Worm (Caenorhabditis elegans) whole organism, mixed stage, embryonic: Measurements from ENCODE around the gene Y102A5C.36.
"Not testable (repeated sequence)": the region's sequence is repeated elsewhere in the genome, so short reads cannot be mapped to it uniquely, and the experiment has no call there.

Experiments used
- M03D4.4 ChIP-seq: sonication (generic microtip); optimal IDR thresholded peaks from 2 replicates; lab custom pipeline; 2017; ENCODE audit warnings: mild to moderate bottlenecking, missing genetic modification characterization, missing compliant biosample characterization
- bed-3 ChIP-seq: fragments of 200-800 bp; sonication (Bioruptor generic); optimal IDR thresholded peaks from 3 replicates; lab custom pipeline; 2018; ENCODE audit warnings: mild to moderate bottlenecking, missing genetic modification characterization, moderate library complexity, missing compliant biosample characterization
- blmp-1 ChIP-seq: fragments of 150-350 bp; optimal IDR thresholded peaks from 2 replicates; lab custom pipeline; 2014; ENCODE audit warnings: missing biosample characterization, missing genetic modification characterization
- ceh-39 ChIP-seq: fragments of 150-350 bp; optimal IDR thresholded peaks from 2 replicates; lab custom pipeline; 2014; ENCODE audit warnings: missing biosample characterization, missing genetic modification characterization
- ceh-43 ChIP-seq: fragments of 200-800 bp; sonication (Bioruptor generic); optimal IDR thresholded peaks from 2 replicates; lab custom pipeline; 2018; ENCODE audit warnings: mild to moderate bottlenecking, missing genetic modification characterization, moderate library complexity, missing compliant biosample characterization
- ceh-83 ChIP-seq: fragments of 200-800 bp; sonication (Bioruptor generic); optimal IDR thresholded peaks from 2 replicates; lab custom pipeline; 2018; ENCODE audit warnings: mild to moderate bottlenecking, missing genetic modification characterization, missing compliant biosample characterization
- cnd-1 ChIP-seq: fragments of 200-800 bp; sonication (Bioruptor generic); optimal IDR thresholded peaks from 2 replicates; lab custom pipeline; 2018; ENCODE audit warnings: mild to moderate bottlenecking, missing genetic modification characterization, missing compliant biosample characterization
- drap-1 ChIP-seq: fragments of 200-800 bp; sonication (Bioruptor generic); optimal IDR thresholded peaks from 3 replicates; lab custom pipeline; 2018; ENCODE audit warnings: mild to moderate bottlenecking, missing genetic modification characterization, missing compliant biosample characterization
- elt-1 ChIP-seq: sonication (generic microtip); optimal IDR thresholded peaks from 2 replicates; lab custom pipeline; 2017; ENCODE audit warnings: missing genetic modification characterization, mild to moderate bottlenecking, missing compliant biosample characterization, antibody characterized with exemption, moderate library complexity, borderline replicate concordance; ENCODE audit not compliant: insufficient read depth
- elt-3 ChIP-seq: fragments of 150-350 bp; optimal IDR thresholded peaks from 2 replicates; lab custom pipeline; 2014; ENCODE audit warnings: missing biosample characterization, missing genetic modification characterization
- flh-1 ChIP-seq: fragments of 200-800 bp; sonication (Bioruptor generic); optimal IDR thresholded peaks from 2 replicates; lab custom pipeline; 2018; ENCODE audit warnings: mild to moderate bottlenecking, missing genetic modification characterization, moderate library complexity, missing compliant biosample characterization
- ham-2 ChIP-seq: fragments of 200-800 bp; sonication (Bioruptor generic); optimal IDR thresholded peaks from 2 replicates; lab custom pipeline; 2018; ENCODE audit warnings: mild to moderate bottlenecking, missing genetic modification characterization, missing compliant biosample characterization
- lin-13 ChIP-seq: fragments of 150-350 bp; optimal IDR thresholded peaks from 2 replicates; lab custom pipeline; 2014; ENCODE audit warnings: missing biosample characterization, missing genetic modification characterization
- lin-32 ChIP-seq: fragments of 200-800 bp; sonication (Bioruptor generic); optimal IDR thresholded peaks from 2 replicates; lab custom pipeline; 2018; ENCODE audit warnings: mild to moderate bottlenecking, missing genetic modification characterization, missing compliant biosample characterization
- lsy-2 ChIP-seq: fragments of 150-350 bp; optimal IDR thresholded peaks from 2 replicates; lab custom pipeline; 2014; ENCODE audit warnings: missing biosample characterization, missing genetic modification characterization
- mab-5 ChIP-seq: fragments of 150-350 bp; optimal IDR thresholded peaks from 2 replicates; lab custom pipeline; 2014; ENCODE audit warnings: missing biosample characterization, missing genetic modification characterization
- mep-1 ChIP-seq: fragments of 150-350 bp; optimal IDR thresholded peaks from 2 replicates; lab custom pipeline; 2017; ENCODE audit warnings: missing biosample characterization, missing genetic modification reagents, missing genetic modification characterization, inconsistent platforms
- mls-2 ChIP-seq: sonication (generic microtip); optimal IDR thresholded peaks from 2 replicates; lab custom pipeline; 2016; ENCODE audit warnings: mild to moderate bottlenecking, missing genetic modification characterization, moderate library complexity, missing compliant biosample characterization
- nhr-12 ChIP-seq: fragments of 150-350 bp; optimal IDR thresholded peaks from 2 replicates; lab custom pipeline; 2014; ENCODE audit warnings: missing biosample characterization, missing genetic modification characterization
- nhr-2 ChIP-seq: fragments of 150-350 bp; optimal IDR thresholded peaks from 2 replicates; lab custom pipeline; 2014; ENCODE audit warnings: missing biosample characterization, missing genetic modification characterization
- nhr-237 ChIP-seq: fragments of 150-350 bp; optimal IDR thresholded peaks from 2 replicates; lab custom pipeline; 2014; ENCODE audit warnings: missing biosample characterization, missing genetic modification characterization
- nhr-28 ChIP-seq: fragments of 150-350 bp; optimal IDR thresholded peaks from 2 replicates; lab custom pipeline; 2014; ENCODE audit warnings: missing biosample characterization, missing genetic modification characterization
- nhr-76 ChIP-seq: sonication (generic microtip); optimal IDR thresholded peaks from 2 replicates; lab custom pipeline; 2017; ENCODE audit warnings: missing biosample characterization, missing genetic modification characterization
- pha-4 ChIP-seq: fragments of 150-350 bp; optimal IDR thresholded peaks from 2 replicates; lab custom pipeline; 2018; ENCODE audit warnings: missing biosample characterization, missing genetic modification reagents, missing genetic modification characterization
- sem-2 ChIP-seq: fragments of 200-800 bp; sonication (Bioruptor generic); optimal IDR thresholded peaks from 2 replicates; lab custom pipeline; 2018; ENCODE audit warnings: mild to moderate bottlenecking, missing genetic modification characterization, missing compliant biosample characterization
- snpc-4 ChIP-seq: fragments of 150-350 bp; optimal IDR thresholded peaks from 2 replicates; lab custom pipeline; 2014; ENCODE audit warnings: missing biosample characterization, missing genetic modification characterization
- sptf-1 ChIP-seq: sonication (generic microtip); optimal IDR thresholded peaks from 2 replicates; lab custom pipeline; 2017; ENCODE audit warnings: mild to moderate bottlenecking, missing genetic modification characterization, moderate library complexity, missing compliant biosample characterization
- tbx-8 ChIP-seq: fragments of 200-800 bp; sonication (Bioruptor generic); optimal IDR thresholded peaks from 2 replicates; lab custom pipeline; 2018; ENCODE audit warnings: mild to moderate bottlenecking, missing genetic modification characterization, moderate library complexity, missing compliant biosample characterization
- unc-120 ChIP-seq: sonication (generic microtip); optimal IDR thresholded peaks from 2 replicates; lab custom pipeline; 2017; ENCODE audit warnings: missing genetic modification characterization, missing compliant biosample characterization; ENCODE audit not compliant: poor library complexity, severe bottlenecking
- zip-8 ChIP-seq: fragments of 150-350 bp; optimal IDR thresholded peaks from 2 replicates; lab custom pipeline; 2014; ENCODE audit warnings: missing biosample characterization, missing genetic modification characterization
- ztf-11 ChIP-seq: fragments of 150-350 bp; optimal IDR thresholded peaks from 2 replicates; lab custom pipeline; 2014; ENCODE audit warnings: missing biosample characterization, missing genetic modification characterization

Gene Y102A5C.36

DNA sequence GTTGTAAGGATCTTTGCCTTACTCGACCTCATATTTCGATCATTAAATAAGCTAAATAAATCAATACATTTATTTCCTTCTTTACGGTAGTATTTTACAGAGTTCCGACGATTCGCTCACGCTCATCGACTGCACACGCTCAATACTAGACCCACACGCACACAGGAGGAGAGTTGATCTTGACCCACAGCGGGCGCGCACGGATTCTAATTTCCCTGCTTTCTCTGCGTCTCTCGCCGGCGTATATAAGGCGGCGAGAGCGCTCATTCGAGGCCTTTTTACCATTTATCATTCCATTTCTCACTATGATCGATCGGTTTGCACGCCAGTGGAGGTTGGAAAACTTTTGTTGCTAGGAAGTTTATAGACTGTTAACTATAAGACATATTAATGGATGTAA lies 22.8 kb upstream of the Y102A5C.36 start:
- TF ChIP-seq ceh-43 (GFP tag; lab: Kevin White, UChicago): no peak
- TF ChIP-seq nhr-237 (tag; lab: Kevin White, UChicago): no peak
- no peak for TF ChIP-seq lin-13
- no peak for TF ChIP-seq drap-1 (GFP tag; lab: Kevin White, UChicago)
- TF ChIP-seq ham-2 (GFP tag; lab: Kevin White, UChicago): no peak
- TF ChIP-seq ceh-83: no peak
- TF ChIP-seq unc-120: no peak
- TF ChIP-seq M03D4.4 (tag; lab: Kevin White, UChicago): no peak
- TF ChIP-seq zip-8 (tag; lab: Kevin White, UChicago): no peak
- TF ChIP-seq ztf-11: no peak

ce11 chrV:16949609-16950008 lies 22.4 kb upstream of the Y102A5C.36 start, which contains the start of gene fbxa-111:
fbxa-111 (minus strand) TSS chrV:16949709.
- not testable (repeated sequence) for TF ChIP-seq snpc-4; nhr-76 (tag; lab: Kevin White, UChicago); ceh-39 (tag; lab: Kevin White, UChicago)

ce11 chrV:16948011-16948410 lies 20.8 kb upstream of the Y102A5C.36 start, which contains the start of gene fbxa-112:
fbxa-112 (minus strand) TSS chrV:16948111.
- TF ChIP-seq lin-32 (GFP tag; lab: Kevin White, UChicago); ztf-11; nhr-12 (tag; lab: Kevin White, UChicago): not testable (repeated sequence)

DNA sequence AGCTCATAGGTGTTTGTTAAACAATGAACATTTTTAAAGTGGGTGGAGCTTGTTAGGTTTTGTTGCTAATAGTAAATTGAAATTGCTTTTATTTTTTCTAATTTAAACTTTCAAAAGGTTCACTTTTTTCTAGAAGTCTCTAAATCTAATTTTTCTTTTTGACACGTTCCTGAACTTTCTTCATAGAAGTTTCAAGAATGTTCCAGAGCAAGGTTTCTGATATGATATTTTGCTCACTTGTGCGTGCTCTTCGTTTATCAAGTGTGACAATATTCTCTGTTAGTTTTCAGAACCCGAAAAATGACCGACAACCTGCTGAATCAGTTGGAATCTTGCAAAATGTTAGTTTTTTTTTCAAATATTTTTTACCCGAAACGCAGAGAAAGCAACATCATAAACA lies 11.5 kb upstream of the Y102A5C.36 start, which contains the start of gene fbxa-148:
Gene fbxa-148, plus strand, starts transcription at position 301 of the 400 bp plus-strand sequence.
- not testable (repeated sequence) for TF ChIP-seq mep-1, nhr-12, mab-5 (tag; lab: Kevin White, UChicago)

DNA sequence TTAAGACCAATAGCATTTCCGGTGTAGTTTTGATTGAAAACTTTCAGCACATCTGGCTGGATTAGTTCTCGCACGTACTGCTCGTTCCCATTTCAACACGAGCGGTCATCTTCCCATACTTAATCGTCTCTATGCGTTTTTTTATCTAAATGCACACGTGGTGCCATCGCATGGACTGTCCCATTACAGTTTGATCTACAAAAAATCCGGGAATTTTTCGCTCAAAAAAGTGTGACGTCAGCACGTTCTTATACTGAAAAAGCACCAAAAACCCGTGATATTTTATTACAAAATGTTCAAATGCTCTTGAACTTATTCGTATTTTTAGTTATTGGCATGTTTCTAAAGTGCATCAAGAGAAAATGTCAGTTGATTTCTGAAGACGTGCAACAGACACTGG lies 5.3 kb downstream of the Y102A5C.36 start, which contains the start of gene Y102A5C.4:
Gene Y102A5C.4, plus strand, starts transcription at position 301 of the 400 bp plus-strand sequence.
- TF ChIP-seq cnd-1 (no peak), nhr-28 (no peak), elt-1 (tag; lab: Kevin White, UChicago) (no peak), tbx-8 (GFP tag; lab: Kevin White, UChicago) (no peak), flh-1 (GFP tag; lab: Kevin White, UChicago) (no peak), lin-32 (GFP tag; lab: Kevin White, UChicago) (no peak), pha-4 (no peak), ham-2 (GFP tag; lab: Kevin White, UChicago) (no peak)

ce11 chrV:16919675-16920074 lies 7.6 kb downstream of the Y102A5C.36 start:
- TF ChIP-seq sem-2 (GFP tag; lab: Kevin White, UChicago) (no peak), snpc-4 (no peak), cnd-1 (no peak), unc-120 (no peak), sptf-1 (tag; lab: Kevin White, UChicago) (no peak), lsy-2 (tag; lab: Kevin White, UChicago) (no peak), drap-1 (GFP tag; lab: Kevin White, UChicago) (no peak), zip-8 (tag; lab: Kevin White, UChicago) (no peak), mab-5 (tag; lab: Kevin White, UChicago) (no peak), ztf-11 (no peak), lin-13 (no peak)

- TF ChIP-seq mls-2 (tag; lab: Kevin White, UChicago) (no peak), nhr-237 (tag; lab: Kevin White, UChicago) (no peak), nhr-28 (no peak), elt-3 (no peak), bed-3 (GFP tag; lab: Kevin White, UChicago) (no peak), ceh-83 (no peak), unc-120 (no peak), cnd-1 (no peak), lin-13 (no peak), nhr-2 (tag; lab: Kevin White, UChicago) (no peak), blmp-1 (tag; lab: Kevin White, UChicago) (no peak)
These were observed 8.9 kb downstream of the Y102A5C.36 start, which contains the start of the genes fbxa-206 and Y102A5C.2 for ce11 chrV:16918378-16918777. fbxa-206 (minus strand) TSS chrV:16918478. Y102A5C.2 (plus strand) TSS chrV:16918731.
